Worm (Caenorhabditis elegans): ENCODE results near the gene odr-7.

Gene odr-7

ce11 chrX:12452143-12452570 lies 9.3 kb downstream of the odr-7 start:
- TF ChIP-seq ets-7 (tag; optimal IDR thresholded peaks at IDR 0.05) (peak; percentile 4), ceh-36 (tag; optimal IDR thresholded peaks at IDR 0.05) (no peak), ama-1 (optimal IDR thresholded peaks at IDR 0.05) (no peak), F13C5.2 (tag; optimal IDR thresholded peaks at IDR 0.05) (no peak), tbx-11 (GFP tag; IDR thresholded peaks at IDR 0.05) (0 out of 2 replicates have a peak, but pooled peaks have one; percentile 18), sea-1 (GFP tag; conservative IDR thresholded peaks at IDR 0.05) (0 out of 2 replicates have a peak, but pooled peaks have one; percentile 71), aly-1 (tag; optimal IDR thresholded peaks at IDR 0.05) (peak; percentile 44), hmbx-1 (tag; optimal IDR thresholded peaks at IDR 0.05) (no peak), hmg-4 (GFP tag; optimal IDR thresholded peaks at IDR 0.05) (peak; percentile 76)

ce11 chrX:12451258-12451657 lies 10.2 kb downstream of the odr-7 start:
- TF ChIP-seq tra-4 (tag; optimal IDR thresholded peaks at IDR 0.05) (no peak), hnd-1 (tag; optimal IDR thresholded peaks at IDR 0.05) (no peak), sea-1 (GFP tag; conservative IDR thresholded peaks at IDR 0.05) (no peak), hmbx-1 (tag; optimal IDR thresholded peaks at IDR 0.05) (no peak), ceh-13 (GFP tag; optimal IDR thresholded peaks at IDR 0.05) (no peak), B0310.2 (tag; optimal IDR thresholded peaks at IDR 0.05) (no peak), F13C5.2 (tag; optimal IDR thresholded peaks at IDR 0.05) (no peak), aly-1 (tag; optimal IDR thresholded peaks at IDR 0.05) (no peak), tbx-37 (GFP tag; conservative IDR thresholded peaks at IDR 0.05) (no peak), tbx-11 (GFP tag; IDR thresholded peaks at IDR 0.05) (no peak), ama-1 (optimal IDR thresholded peaks at IDR 0.05) (no peak), scrt-1 (GFP tag; IDR thresholded peaks at IDR 0.05) (no peak)

- TF ChIP-seq tbx-37 (GFP tag; conservative IDR thresholded peaks at IDR 0.05) (no peak), F13C5.2 (tag; optimal IDR thresholded peaks at IDR 0.05) (no peak), tra-4 (tag; optimal IDR thresholded peaks at IDR 0.05) (no peak), ceh-13 (GFP tag; optimal IDR thresholded peaks at IDR 0.05) (no peak), B0310.2 (tag; optimal IDR thresholded peaks at IDR 0.05) (no peak), flt-1 (GFP tag; IDR thresholded peaks at IDR 0.05) (no peak), hmg-4 (GFP tag; optimal IDR thresholded peaks at IDR 0.05) (peak; percentile 22), ceh-36 (tag; optimal IDR thresholded peaks at IDR 0.05) (no peak)
These were observed 12.1 kb downstream of the odr-7 start, which contains the start of gene T18D3.6 for ce11 chrX:12449262-12449942. TSS of gene T18D3.6 (plus strand) at chrX:12449892.

- TF ChIP-seq scrt-1 (GFP tag; IDR thresholded peaks at IDR 0.05) (no peak), tbx-37 (GFP tag; conservative IDR thresholded peaks at IDR 0.05) (no peak), hnd-1 (tag; optimal IDR thresholded peaks at IDR 0.05) (no peak)
These were observed 14.9 kb downstream of the odr-7 start for ce11 chrX:12446572-12446971.

DNA sequence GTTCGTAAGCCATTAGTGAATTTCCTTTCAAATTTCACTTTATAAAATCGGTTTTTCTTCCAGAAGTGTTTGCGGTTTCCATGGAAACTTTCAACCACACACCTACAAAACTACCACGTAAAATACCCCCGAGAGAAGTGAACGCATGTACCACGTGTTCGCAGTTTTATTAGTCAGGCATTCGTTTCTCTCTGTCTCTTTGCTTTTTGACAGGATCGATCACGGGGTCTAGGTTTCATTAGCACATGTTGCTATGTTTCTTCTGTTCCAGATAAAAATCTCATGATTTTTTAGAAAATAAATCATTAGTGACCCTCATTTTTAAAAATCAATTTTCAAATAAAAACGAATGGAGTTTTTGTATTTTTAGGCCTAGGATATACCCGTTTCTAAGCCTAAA lies 17.0 kb downstream of the odr-7 start:
- no peak for TF ChIP-seq F13C5.2 (tag; optimal IDR thresholded peaks at IDR 0.05)
- TF ChIP-seq flt-1 (GFP tag; IDR thresholded peaks at IDR 0.05): no peak
- TF ChIP-seq ceh-36 (tag; optimal IDR thresholded peaks at IDR 0.05): no peak
- no peak for TF ChIP-seq ets-7 (tag; optimal IDR thresholded peaks at IDR 0.05)
- no peak for TF ChIP-seq ama-1 (optimal IDR thresholded peaks at IDR 0.05)
- TF ChIP-seq tbx-37 (GFP tag; conservative IDR thresholded peaks at IDR 0.05): no peak

ce11 chrX:12439998-12440722 lies 21.3 kb downstream of the odr-7 start:
- TF ChIP-seq ets-7 (tag; optimal IDR thresholded peaks at IDR 0.05): no peak
- TF ChIP-seq tbx-11 (GFP tag; IDR thresholded peaks at IDR 0.05): no peak
- TF ChIP-seq F13C5.2 (tag; optimal IDR thresholded peaks at IDR 0.05): no peak
- no peak for TF ChIP-seq ceh-36 (tag; optimal IDR thresholded peaks at IDR 0.05)
- TF ChIP-seq B0310.2 (tag; optimal IDR thresholded peaks at IDR 0.05): no peak
- TF ChIP-seq hmbx-1 (tag; optimal IDR thresholded peaks at IDR 0.05): no peak
- no peak for TF ChIP-seq hmg-4 (GFP tag; optimal IDR thresholded peaks at IDR 0.05)

- no peak for TF ChIP-seq tra-4 (tag; optimal IDR thresholded peaks at IDR 0.05)
- TF ChIP-seq hmbx-1 (tag; optimal IDR thresholded peaks at IDR 0.05): no peak
- no peak for TF ChIP-seq flt-1 (GFP tag; IDR thresholded peaks at IDR 0.05)
- no peak for TF ChIP-seq B0310.2 (tag; optimal IDR thresholded peaks at IDR 0.05)
- no peak for TF ChIP-seq hmg-4 (GFP tag; optimal IDR thresholded peaks at IDR 0.05)
- TF ChIP-seq tbx-11 (GFP tag; IDR thresholded peaks at IDR 0.05): no peak
- no peak for TF ChIP-seq hnd-1 (tag; optimal IDR thresholded peaks at IDR 0.05)
- TF ChIP-seq ceh-13 (GFP tag; optimal IDR thresholded peaks at IDR 0.05): no peak
- TF ChIP-seq ets-7 (tag; optimal IDR thresholded peaks at IDR 0.05): no peak
- TF ChIP-seq scrt-1 (GFP tag; IDR thresholded peaks at IDR 0.05): no peak
- no peak for TF ChIP-seq pes-1 (GFP tag; IDR thresholded peaks at IDR 0.05)
- TF ChIP-seq ama-1 (optimal IDR thresholded peaks at IDR 0.05): no peak
These were observed 23.2 kb downstream of the odr-7 start for ce11 chrX:12438266-12438665.

- TF ChIP-seq hmbx-1 (tag; optimal IDR thresholded peaks at IDR 0.05) (no peak), tbx-11 (GFP tag; IDR thresholded peaks at IDR 0.05) (no peak), hmg-4 (GFP tag; optimal IDR thresholded peaks at IDR 0.05) (no peak), flt-1 (GFP tag; IDR thresholded peaks at IDR 0.05) (no peak), pes-1 (GFP tag; IDR thresholded peaks at IDR 0.05) (no peak), tra-4 (tag; optimal IDR thresholded peaks at IDR 0.05) (no peak), ceh-36 (tag; optimal IDR thresholded peaks at IDR 0.05) (no peak), aly-1 (tag; optimal IDR thresholded peaks at IDR 0.05) (no peak), scrt-1 (GFP tag; IDR thresholded peaks at IDR 0.05) (no peak), tbx-37 (GFP tag; conservative IDR thresholded peaks at IDR 0.05) (no peak), F13C5.2 (tag; optimal IDR thresholded peaks at IDR 0.05) (no peak), ets-7 (tag; optimal IDR thresholded peaks at IDR 0.05) (no peak)
These were observed 25.0 kb downstream of the odr-7 start for ce11 chrX:12436486-12436885.

Measured in whole organism, early embryonic.